Worm (Caenorhabditis elegans) whole organism, young adult: Measurements from ENCODE around the gene F26F12.3.

ENCODE experiments used
- B0035.1 ChIP-seq: sonication (generic microtip); optimal IDR thresholded peaks from 2 replicates; lab custom pipeline; 2016; ENCODE audit warnings: missing genetic modification characterization, mild to moderate bottlenecking, missing compliant biosample characterization, missing genotype, missing genetic modification reagents
- B0336.3 ChIP-seq: fragments of 200-800 bp; sonication (Bioruptor generic); IDR thresholded peaks from 2 replicates; pipeline ENCODE4 v1.3.6; 2022; ENCODE audit warnings: missing genetic modification characterization, missing compliant biosample characterization
- C06A6.2 ChIP-seq: fragments of 200-800 bp; sonication (Bioruptor generic); conservative IDR thresholded peaks from 2 replicates; pipeline ENCODE4 v1.3.6; 2022; ENCODE audit warnings: missing genetic modification characterization, missing compliant biosample characterization
- F23B12.7 ChIP-seq: sonication (generic microtip); optimal IDR thresholded peaks from 2 replicates; lab custom pipeline; 2017; ENCODE audit warnings: missing genetic modification characterization, mild to moderate bottlenecking, missing compliant biosample characterization, antibody characterized with exemption, moderate library complexity; ENCODE audit not compliant: insufficient read depth
- F52B5.7 ChIP-seq: sonication (generic microtip); optimal IDR thresholded peaks from 2 replicates; lab custom pipeline; 2016; ENCODE audit warnings: mild to moderate bottlenecking, missing genetic modification characterization, missing compliant biosample characterization
- F55B11.4 ChIP-seq: sonication (generic microtip); optimal IDR thresholded peaks from 2 replicates; lab custom pipeline; 2016; ENCODE audit warnings: missing compliant biosample characterization, missing genetic modification characterization, borderline replicate concordance; ENCODE audit not compliant: insufficient read depth
- F57A8.1 ChIP-seq: fragments of 200-800 bp; sonication (Bioruptor generic); optimal IDR thresholded peaks from 2 replicates; lab custom pipeline; 2018; ENCODE audit warnings: mild to moderate bottlenecking, missing genetic modification characterization, moderate library complexity, missing compliant biosample characterization
- K11D2.4 ChIP-seq: fragments of 200-800 bp; sonication (Bioruptor generic); IDR thresholded peaks from 2 replicates; pipeline ENCODE4 v1.3.6; 2022; ENCODE audit warnings: missing genetic modification reagents, missing genetic modification characterization, missing compliant biosample characterization
- Y53F4B.3 ChIP-seq: fragments of 200-800 bp; sonication (Bioruptor generic); IDR thresholded peaks from 2 replicates; pipeline ENCODE4 v1.3.6; 2022; ENCODE audit warnings: missing genetic modification reagents, missing genetic modification characterization, missing compliant biosample characterization
- Y53G8AR.9 ChIP-seq: fragments of 200-800 bp; sonication (Bioruptor generic); conservative IDR thresholded peaks from 2 replicates; pipeline ENCODE4 v1.3.6; 2022; ENCODE audit warnings: missing genetic modification reagents, missing genetic modification characterization, missing compliant biosample characterization
- aptf-3 ChIP-seq: fragments of 200-800 bp; sonication (Bioruptor generic); IDR thresholded peaks from 2 replicates; pipeline ENCODE4 v1.3.6; 2022; ENCODE audit warnings: missing genetic modification characterization, missing compliant biosample characterization
- attf-5 ChIP-seq: fragments of 200-800 bp; sonication (Bioruptor generic); optimal IDR thresholded peaks from 2 replicates; lab custom pipeline; 2018; ENCODE audit warnings: mild to moderate bottlenecking, missing genetic modification characterization, missing compliant biosample characterization
- ceh-100 ChIP-seq: fragments of 200-800 bp; sonication (Bioruptor generic); IDR thresholded peaks from 2 replicates; pipeline ENCODE4 v1.3.6; 2022; ENCODE audit warnings: missing genetic modification reagents, missing genetic modification characterization, missing compliant biosample characterization
- ceh-58 ChIP-seq: fragments of 200-800 bp; sonication (Bioruptor generic); IDR thresholded peaks from 2 replicates; pipeline ENCODE4 v1.3.6; 2022; ENCODE audit warnings: missing genetic modification characterization, missing compliant biosample characterization
- die-1 ChIP-seq: sonication (generic microtip); optimal IDR thresholded peaks from 2 replicates; lab custom pipeline; 2016; ENCODE audit warnings: missing genotype, mild to moderate bottlenecking, missing genetic modification characterization, missing compliant biosample characterization
- dpff-1 ChIP-seq: sonication (generic microtip); optimal IDR thresholded peaks from 2 replicates; lab custom pipeline; 2017; ENCODE audit warnings: mild to moderate bottlenecking, missing genetic modification characterization, missing compliant biosample characterization
- efl-1 ChIP-seq: fragments of 150-350 bp; optimal IDR thresholded peaks from 2 replicates; lab custom pipeline; 2014; ENCODE audit warnings: missing biosample characterization, missing genetic modification reagents, missing genetic modification characterization
- egl-18 ChIP-seq: fragments of 200-800 bp; sonication (Bioruptor generic); IDR thresholded peaks from 2 replicates; pipeline ENCODE4 v1.3.6; 2022; ENCODE audit warnings: missing genetic modification reagents, missing genetic modification characterization, missing compliant biosample characterization
- egl-44 ChIP-seq: fragments of 200-800 bp; sonication (Bioruptor generic); IDR thresholded peaks from 2 replicates; pipeline ENCODE4 v1.3.6; 2022; ENCODE audit warnings: missing genetic modification reagents, missing genetic modification characterization, missing compliant biosample characterization
- egrh-3 ChIP-seq: fragments of 200-800 bp; sonication (Bioruptor generic); IDR thresholded peaks from 2 replicates; pipeline ENCODE4 v1.3.6; 2022; ENCODE audit warnings: missing genetic modification reagents, missing genetic modification characterization, missing compliant biosample characterization
- him-1 ChIP-seq: sonication (generic microtip); optimal IDR thresholded peaks from 2 replicates; lab custom pipeline; 2016; ENCODE audit warnings: missing genotype, missing genetic modification reagents, missing genetic modification characterization, missing compliant biosample characterization
- hsf-1 ChIP-seq: fragments of 200-800 bp; sonication (Bioruptor generic); IDR thresholded peaks from 2 replicates; pipeline ENCODE4 v1.3.6; 2022; ENCODE audit warnings: missing genetic modification reagents, missing genetic modification characterization, missing compliant biosample characterization
- lag-1 ChIP-seq: fragments of 200-800 bp; sonication (Bioruptor generic); IDR thresholded peaks from 2 replicates; pipeline ENCODE4 v1.3.6; 2022; ENCODE audit warnings: missing genetic modification reagents, missing genetic modification characterization, missing compliant biosample characterization
- let-526 ChIP-seq: fragments of 200-800 bp; sonication (Bioruptor generic); IDR thresholded peaks from 2 replicates; pipeline ENCODE4 v1.3.6; 2022; ENCODE audit warnings: missing genetic modification reagents, missing genetic modification characterization, missing compliant biosample characterization
- lin-26 ChIP-seq: fragments of 200-800 bp; sonication (Bioruptor generic); IDR thresholded peaks from 2 replicates; pipeline ENCODE4 v1.3.6; 2022; ENCODE audit warnings: missing genetic modification reagents, missing genetic modification characterization, missing compliant biosample characterization
- lin-40 ChIP-seq: sonication (generic microtip); optimal IDR thresholded peaks from 2 replicates; lab custom pipeline; 2016; ENCODE audit warnings: missing genetic modification characterization, mild to moderate bottlenecking, missing compliant biosample characterization, missing genotype, missing genetic modification reagents
- lin-54 ChIP-seq: fragments of 200-800 bp; sonication (Bioruptor generic); optimal IDR thresholded peaks from 2 replicates; lab custom pipeline; 2018; ENCODE audit warnings: mild to moderate bottlenecking, missing genetic modification characterization, missing compliant biosample characterization
- madf-3 ChIP-seq: fragments of 200-800 bp; sonication (Bioruptor generic); IDR thresholded peaks from 2 replicates; pipeline ENCODE4 v1.3.6; 2022; ENCODE audit warnings: missing genetic modification reagents, missing genetic modification characterization, missing compliant biosample characterization
- madf-8 ChIP-seq: fragments of 200-800 bp; sonication (Bioruptor generic); conservative IDR thresholded peaks from 2 replicates; pipeline ENCODE4 v1.3.6; 2022; ENCODE audit warnings: missing genetic modification reagents, missing genetic modification characterization, missing compliant biosample characterization
- mcd-1 ChIP-seq: fragments of 200-800 bp; sonication (Bioruptor generic); IDR thresholded peaks from 2 replicates; pipeline ENCODE4 v1.3.6; 2022; ENCODE audit warnings: missing genetic modification reagents, missing genetic modification characterization, missing compliant biosample characterization
- mxl-1 ChIP-seq: sonication (generic microtip); optimal IDR thresholded peaks from 2 replicates; lab custom pipeline; 2016; ENCODE audit warnings: missing genetic modification characterization, missing compliant biosample characterization
- nfya-1 ChIP-seq: sonication (generic microtip); optimal IDR thresholded peaks from 2 replicates; lab custom pipeline; 2017; ENCODE audit warnings: antibody characterized with exemption, missing compliant biosample characterization, missing genetic modification characterization, borderline replicate concordance; ENCODE audit not compliant: insufficient read depth
- nhr-80 ChIP-seq: sonication (generic microtip); optimal IDR thresholded peaks from 2 replicates; lab custom pipeline; 2016; ENCODE audit warnings: missing genetic modification characterization, missing compliant biosample characterization
- pha-4 ChIP-seq: fragments of 150-350 bp; sonication (generic microtip); optimal IDR thresholded peaks from 2 replicates; lab custom pipeline; 2014; ENCODE audit warnings: missing biosample characterization, missing genetic modification reagents, missing genetic modification characterization
- sdz-38 ChIP-seq: sonication (generic microtip); optimal IDR thresholded peaks from 2 replicates; lab custom pipeline; 2016; ENCODE audit warnings: missing genotype, missing genetic modification characterization, missing compliant biosample characterization
- snpc-1.1 ChIP-seq: sonication (generic microtip); optimal IDR thresholded peaks from 2 replicates; lab custom pipeline; 2017; ENCODE audit warnings: missing genetic modification characterization, mild to moderate bottlenecking, missing compliant biosample characterization, antibody characterized with exemption, moderate library complexity, missing genotype, missing genetic modification reagents; ENCODE audit not compliant: insufficient read depth
- tlf-1 ChIP-seq: fragments of 200-800 bp; sonication (Bioruptor generic); optimal IDR thresholded peaks from 2 replicates; lab custom pipeline; 2018; ENCODE audit warnings: mild to moderate bottlenecking, missing genetic modification characterization, missing compliant biosample characterization
- unc-62 ChIP-seq: fragments of 150-350 bp; optimal IDR thresholded peaks from 2 replicates; lab custom pipeline; 2014; ENCODE audit warnings: missing biosample characterization, missing genetic modification reagents, missing genetic modification characterization
- xnd-1 ChIP-seq: sonication (generic microtip); optimal IDR thresholded peaks from 2 replicates; lab custom pipeline; 2016; ENCODE audit warnings: missing genotype, missing genetic modification reagents, missing genetic modification characterization, missing compliant biosample characterization
- ztf-18 ChIP-seq: sonication (generic microtip); optimal IDR thresholded peaks from 2 replicates; lab custom pipeline; 2016; ENCODE audit warnings: missing genotype, mild to moderate bottlenecking, missing genetic modification characterization, missing compliant biosample characterization
- ztf-25 ChIP-seq: fragments of 200-800 bp; sonication (Bioruptor generic); IDR thresholded peaks from 2 replicates; pipeline ENCODE4 v1.3.6; 2022; ENCODE audit warnings: missing genetic modification reagents, missing genetic modification characterization, missing compliant biosample characterization
- ztf-26 ChIP-seq: sonication (generic microtip); optimal IDR thresholded peaks from 2 replicates; lab custom pipeline; 2017; ENCODE audit warnings: missing genetic modification characterization, missing compliant biosample characterization

F26F12.3 gene

ce11 chrV:5838576-5839366 lies 6.7 kb downstream of the F26F12.3 start, which contains the start of gene F26F12.2 (continued):
- TF ChIP-seq mcd-1 (GFP tag; lab: Robert Waterston, UW) (no peak), ztf-18 (tag; lab: Kevin White, UChicago) (no peak), attf-5 (GFP tag; lab: Kevin White, UChicago) (peak; percentile 43), egrh-3 (GFP tag; lab: Robert Waterston, UW) (no peak), F52B5.7 (tag; lab: Kevin White, UChicago) (no peak), ceh-58 (GFP tag; lab: Robert Waterston, UW) (no peak), Y53F4B.3 (no peak; the same call in 1 of the 2 replicates), snpc-1.1 (no peak), efl-1 (no peak), mxl-1 (tag; lab: Kevin White, UChicago) (no peak), madf-3 (GFP tag; lab: Robert Waterston, UW) (no peak), lin-40 (tag; lab: Kevin White, UChicago) (peak; percentile 50), B0336.3 (GFP tag; lab: Robert Waterston, UW) (no peak), madf-8 (GFP tag; lab: Robert Waterston, UW) (no peak), xnd-1 (tag; lab: Kevin White, UChicago) (no peak)

DNA sequence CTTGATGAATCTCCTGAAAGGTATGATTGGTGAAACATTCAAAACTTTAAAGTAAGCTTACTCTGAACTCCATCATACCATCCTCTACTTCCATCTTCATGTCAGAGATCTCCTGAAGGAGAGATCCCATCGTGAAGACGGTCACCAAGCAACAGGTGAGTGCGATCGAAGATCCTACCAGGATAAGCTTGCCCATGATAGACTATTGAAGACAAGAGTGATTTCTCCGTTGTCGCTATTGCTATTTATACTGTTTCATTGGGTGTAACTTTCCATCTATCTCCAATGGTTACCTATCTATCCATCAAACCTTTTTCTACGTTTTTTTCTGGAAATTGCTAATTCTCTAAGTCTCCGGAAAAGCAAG lies 8.9 kb downstream of the F26F12.3 start, which contains the start of gene col-140:
col-140 (minus strand) TSS at position 219 of the 367 bp plus-strand sequence.
- TF ChIP-seq lin-40 (tag; lab: Kevin White, UChicago) (peak; percentile 51), efl-1 (no peak)

DNA sequence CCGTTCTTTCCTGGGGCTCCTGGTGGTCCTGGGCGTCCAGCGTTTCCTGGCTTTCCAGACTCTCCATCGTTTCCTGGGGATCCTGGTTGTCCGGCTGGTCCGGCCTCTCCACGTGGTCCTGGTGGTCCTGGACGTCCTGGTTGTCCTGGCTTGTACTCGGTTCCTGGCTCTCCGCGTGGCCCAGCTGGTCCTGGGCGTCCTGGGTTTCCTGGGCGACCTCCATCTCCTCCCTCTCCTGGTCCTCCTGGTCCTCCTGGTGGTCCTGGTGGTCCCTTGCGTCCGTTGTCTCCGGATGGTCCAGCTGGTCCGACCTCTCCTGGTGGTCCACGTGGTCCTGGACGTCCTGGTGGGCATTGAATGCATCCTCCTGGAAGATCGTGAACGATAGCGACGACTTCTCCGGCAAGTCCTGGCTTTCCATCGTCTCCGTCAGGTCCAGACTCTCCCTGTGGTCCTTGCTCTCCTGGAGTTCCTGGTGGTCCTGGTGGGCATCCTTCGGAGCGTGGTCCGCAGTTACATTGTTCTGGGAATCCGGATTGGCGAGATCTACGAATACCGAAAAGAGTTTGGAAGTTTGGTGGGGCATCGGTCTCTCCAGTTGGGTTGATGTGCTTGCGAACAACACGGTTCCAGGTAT lies 9.4 kb downstream of the F26F12.3 start:
- TF ChIP-seq ztf-26 (peak; percentile 94), attf-5 (GFP tag; lab: Kevin White, UChicago) (no peak), sdz-38 (tag; lab: Kevin White, UChicago) (no peak), dpff-1 (tag; lab: Kevin White, UChicago) (no peak), egrh-3 (GFP tag; lab: Robert Waterston, UW) (peak; percentile 95), ztf-25 (no peak), die-1 (tag; lab: Kevin White, UChicago) (peak; percentile 4), B0336.3 (GFP tag; lab: Robert Waterston, UW) (peak; percentile 65; the same call in 1 of the 2 replicates), F57A8.1 (no peak), ceh-100 (GFP tag; lab: Robert Waterston, UW) (no peak), C06A6.2 (GFP tag; lab: Robert Waterston, UW) (no peak), egl-44 (GFP tag; lab: Robert Waterston, UW) (no peak), lag-1 (no peak), lin-54 (GFP tag; lab: Kevin White, UChicago) (peak; percentile 20), let-526 (GFP tag; lab: Robert Waterston, UW) (no peak), egl-18 (GFP tag; lab: Robert Waterston, UW) (no peak), nfya-1 (tag; lab: Kevin White, UChicago) (no peak), mcd-1 (GFP tag; lab: Robert Waterston, UW) (peak; percentile 47), F23B12.7 (tag; lab: Kevin White, UChicago) (no peak), tlf-1 (no peak), hsf-1 (GFP tag; lab: Robert Waterston, UW) (0 out of 2 replicates have a peak, but pooled peaks have one; percentile 20), F55B11.4 (tag; lab: Kevin White, UChicago) (no peak), nhr-80 (no peak), efl-1 (no peak), ztf-18 (tag; lab: Kevin White, UChicago) (no peak), lin-26 (GFP tag; lab: Robert Waterston, UW) (peak; percentile 77), Y53G8AR.9 (GFP tag; lab: Robert Waterston, UW) (peak; percentile 32; the same call in 1 of the 2 replicates), K11D2.4 (GFP tag; lab: Robert Waterston, UW) (0 out of 2 replicates have a peak, but pooled peaks have one; percentile 15), pha-4 (tag; lab: Kevin White, UChicago) (no peak), unc-62 (GFP tag; lab: Kevin White, UChicago) (no peak), aptf-3 (GFP tag; lab: Robert Waterston, UW) (no peak), him-1 (tag; lab: Kevin White, UChicago) (no peak), B0035.1 (no peak)
